Fruit fly (Drosophila melanogaster) whole organism, embryonic: ENCODE results near the gene Mettl5.
A peak's percentile ranks its signal among the peaks of the same experiment; 100 is the strongest.

Experiments
- Atf-2 ChIP-seq: fragments of 200-800 bp; sonication (Bioruptor generic); optimal IDR thresholded peaks from 2 replicates; lab custom pipeline; 2016; ENCODE audit warnings: missing biosample characterization, missing genetic modification characterization
- Atf6 ChIP-seq: fragments of 200-800 bp; sonication (Bioruptor generic); IDR thresholded peaks from 2 replicates; pipeline ENCODE4 v1.3.6; 2022; ENCODE audit warnings: missing biosample characterization, missing genetic modification characterization
- Bteb2 ChIP-seq: fragments of 200-800 bp; sonication (Bioruptor generic); optimal IDR thresholded peaks from 2 replicates; lab custom pipeline; 2016; ENCODE audit warnings: missing biosample characterization, missing genetic modification characterization
- CG10274 ChIP-seq: fragments of 200-800 bp; sonication (Bioruptor generic); optimal IDR thresholded peaks from 3 replicates; lab custom pipeline; 2017; ENCODE audit warnings: missing biosample characterization, mild to moderate bottlenecking, missing genetic modification characterization
- CG11093 ChIP-seq: fragments of 200-800 bp; sonication (Bioruptor generic); IDR thresholded peaks from 3 replicates; pipeline ENCODE4 v1.3.6; 2022; ENCODE audit warnings: missing biosample characterization, missing genetic modification characterization
- CG12236 ChIP-seq: fragments of 200-800 bp; sonication (Bioruptor generic); optimal IDR thresholded peaks from 2 replicates; lab custom pipeline; 2016; ENCODE audit warnings: missing biosample characterization, missing genetic modification characterization
- CG15269 ChIP-seq: fragments of 200-800 bp; sonication (Bioruptor generic); optimal IDR thresholded peaks from 2 replicates; lab custom pipeline; 2018; ENCODE audit warnings: missing biosample characterization, mild to moderate bottlenecking, missing genetic modification characterization, moderate library complexity
- CG16813 ChIP-seq: fragments of 200-800 bp; sonication (Bioruptor generic); IDR thresholded peaks from 3 replicates; pipeline ENCODE4 v1.3.6; 2022; ENCODE audit warnings: missing biosample characterization, missing genetic modification characterization; ENCODE audit not compliant: partially characterized antibody
- CG18262 ChIP-seq: fragments of 200-800 bp; optimal IDR thresholded peaks from 3 replicates; lab custom pipeline; 2019; ENCODE audit warnings: missing biosample characterization, mild to moderate bottlenecking, missing genetic modification characterization, moderate library complexity
- CG2116 ChIP-seq: fragments of 200-800 bp; sonication (Bioruptor generic); optimal IDR thresholded peaks from 3 replicates; lab custom pipeline; 2018; ENCODE audit warnings: missing biosample characterization, mild to moderate bottlenecking, missing genetic modification characterization
- CG3281 ChIP-seq: fragments of 200-800 bp; sonication (Bioruptor generic); optimal IDR thresholded peaks from 3 replicates; lab custom pipeline; 2017; ENCODE audit warnings: missing biosample characterization, mild to moderate bottlenecking, missing genetic modification characterization
- CG3838 ChIP-seq: fragments of 200-800 bp; sonication (Bioruptor generic); optimal IDR thresholded peaks from 3 replicates; lab custom pipeline; 2016; ENCODE audit warnings: missing biosample characterization, missing genetic modification characterization
- CG4707 ChIP-seq: fragments of 200-800 bp; sonication (Bioruptor generic); optimal IDR thresholded peaks from 2 replicates; lab custom pipeline; 2018; ENCODE audit warnings: missing biosample characterization, mild to moderate bottlenecking, missing genetic modification characterization, moderate library complexity
- CG4820 ChIP-seq: fragments of 200-800 bp; sonication (Bioruptor generic); optimal IDR thresholded peaks from 3 replicates; lab custom pipeline; 2016; ENCODE audit warnings: missing biosample characterization, missing genetic modification characterization
- CG5180 ChIP-seq: fragments of 200-800 bp; sonication (Bioruptor generic); optimal IDR thresholded peaks from 3 replicates; lab custom pipeline; 2017; ENCODE audit warnings: missing biosample characterization, missing genetic modification characterization, mild to moderate bottlenecking, moderate library complexity, missing genetic modification reagents
- CG6254 ChIP-seq: fragments of 200-800 bp; sonication (Bioruptor generic); optimal IDR thresholded peaks from 3 replicates; lab custom pipeline; 2017; ENCODE audit warnings: mild to moderate bottlenecking, missing biosample characterization, missing genetic modification reagents, missing genetic modification characterization
- CG7372 ChIP-seq: fragments of 200-800 bp; sonication (Bioruptor generic); IDR thresholded peaks from 2 replicates; pipeline ENCODE4 v1.3.6; 2022; ENCODE audit warnings: missing biosample characterization, missing genetic modification characterization
- CG7928 ChIP-seq: fragments of 200-800 bp; sonication (Bioruptor generic); optimal IDR thresholded peaks from 2 replicates; lab custom pipeline; 2017; ENCODE audit warnings: missing biosample characterization, mild to moderate bottlenecking, missing genetic modification characterization
- CG8281 ChIP-seq: fragments of 200-800 bp; sonication (Bioruptor generic); optimal IDR thresholded peaks from 2 replicates; lab custom pipeline; 2018; ENCODE audit warnings: missing biosample characterization, mild to moderate bottlenecking, missing genetic modification characterization, moderate library complexity
- Dp ChIP-seq: fragments of 200-800 bp; sonication (Bioruptor generic); optimal IDR thresholded peaks from 2 replicates; lab custom pipeline; 2018; ENCODE audit warnings: missing biosample characterization, mild to moderate bottlenecking, missing genetic modification characterization, moderate library complexity
- HLH54F ChIP-seq: fragments of 200-800 bp; sonication (Bioruptor generic); optimal IDR thresholded peaks from 3 replicates; lab custom pipeline; 2016; ENCODE audit warnings: missing biosample characterization, missing genetic modification characterization
- Mrtf ChIP-seq: fragments of 200-800 bp; sonication (Bioruptor generic); IDR thresholded peaks from 3 replicates; pipeline ENCODE4 v1.3.6; 2022; ENCODE audit warnings: missing biosample characterization, missing genetic modification characterization
- Nf-YA ChIP-seq: fragments of 200-800 bp; sonication (Bioruptor generic); IDR thresholded peaks from 2 replicates; pipeline ENCODE4 v1.3.6; 2022; ENCODE audit warnings: missing biosample characterization, missing genetic modification characterization
- Xbp1 ChIP-seq: fragments of 200-800 bp; sonication (Bioruptor generic); optimal IDR thresholded peaks from 3 replicates; lab custom pipeline; 2016; ENCODE audit warnings: missing biosample characterization, mild to moderate bottlenecking, missing genetic modification characterization
- Xrp1 ChIP-seq: fragments of 200-800 bp; sonication (Bioruptor generic); IDR thresholded peaks from 2 replicates; pipeline ENCODE4 v1.3.6; 2022; ENCODE audit warnings: missing biosample characterization, missing genetic modification characterization
- YL-1 ChIP-seq: fragments of 200-800 bp; sonication (Bioruptor generic); optimal IDR thresholded peaks from 3 replicates; lab custom pipeline; 2017; ENCODE audit warnings: missing biosample characterization, mild to moderate bottlenecking, missing genetic modification characterization
- al ChIP-seq: fragments of 200-800 bp; sonication (Bioruptor generic); IDR thresholded peaks from 2 replicates; pipeline ENCODE4 v1.3.6; 2022; ENCODE audit warnings: missing biosample characterization, missing genetic modification characterization
- ap ChIP-seq: fragments of 200-800 bp; sonication (Bioruptor generic); IDR thresholded peaks from 2 replicates; pipeline ENCODE4 v1.3.6; 2022; ENCODE audit warnings: missing biosample characterization, missing genetic modification characterization
- ara ChIP-seq: fragments of 200-800 bp; sonication (Bioruptor generic); IDR thresholded peaks from 2 replicates; pipeline ENCODE4 v1.3.6; 2022; ENCODE audit warnings: missing biosample characterization, missing genetic modification characterization
- bbx ChIP-seq: fragments of 200-800 bp; sonication (Bioruptor generic); IDR thresholded peaks from 2 replicates; pipeline ENCODE4 v1.3.6; 2022; ENCODE audit warnings: missing biosample characterization, missing genetic modification characterization; ENCODE audit not compliant: partially characterized antibody
- esg ChIP-seq: fragments of 200-800 bp; sonication (Bioruptor generic); conservative IDR thresholded peaks from 2 replicates; pipeline ENCODE4 v1.3.6; 2022; ENCODE audit warnings: missing biosample characterization, missing genetic modification characterization
- fd3F ChIP-seq: fragments of 200-800 bp; sonication (Bioruptor generic); optimal IDR thresholded peaks from 2 replicates; lab custom pipeline; 2018; ENCODE audit warnings: missing biosample characterization, mild to moderate bottlenecking, missing genetic modification characterization, moderate library complexity
- fd64A ChIP-seq: fragments of 200-800 bp; sonication (Bioruptor generic); optimal IDR thresholded peaks from 3 replicates; lab custom pipeline; 2018; ENCODE audit warnings: missing biosample characterization, mild to moderate bottlenecking, missing genetic modification characterization
- gce ChIP-seq: fragments of 200-800 bp; sonication (Bioruptor generic); IDR thresholded peaks from 3 replicates; pipeline ENCODE4 v1.3.6; 2022; ENCODE audit warnings: missing biosample characterization, missing genetic modification characterization
- jigr1 ChIP-seq: fragments of 200-800 bp; sonication (Bioruptor generic); IDR thresholded peaks from 3 replicates; pipeline ENCODE4 v1.3.6; 2022; ENCODE audit warnings: missing biosample characterization, missing genetic modification characterization
- kay ChIP-seq: fragments of 200-800 bp; sonication (Bioruptor generic); optimal IDR thresholded peaks from 2 replicates; lab custom pipeline; 2016; ENCODE audit warnings: missing biosample characterization, missing genetic modification characterization
- luna ChIP-seq: fragments of 200-800 bp; sonication (Bioruptor generic); optimal IDR thresholded peaks from 2 replicates; lab custom pipeline; 2016; ENCODE audit warnings: missing biosample characterization, missing genetic modification characterization
- mam ChIP-seq: fragments of 200-800 bp; sonication (Bioruptor generic); optimal IDR thresholded peaks from 3 replicates; lab custom pipeline; 2016; ENCODE audit warnings: missing biosample characterization, missing genetic modification characterization
- nerfin-2 ChIP-seq: fragments of 200-800 bp; sonication (Bioruptor generic); IDR thresholded peaks from 2 replicates; pipeline ENCODE4 v1.3.6; 2022; ENCODE audit warnings: missing biosample characterization, missing genetic modification characterization; ENCODE audit not compliant: partially characterized antibody
- pan ChIP-seq, 4 experiments: fragments of >200 bp in 3 of 4; fragments of 200-800 bp in 1 of 4; sonication (Bioruptor generic) in 1 of 4; optimal IDR thresholded peaks in 3 of 4; IDR thresholded peaks in 1 of 4; 2 replicates each; pipeline versions ENCODE4 v1.3.6 to Lab custom; 2017 to 2022; ENCODE audit warnings: missing biosample characterization in 2 of 4, missing genetic modification characterization in 2 of 4, mixed read lengths in 1 of 4
- phol ChIP-seq: fragments of 200-800 bp; sonication (Bioruptor generic); optimal IDR thresholded peaks from 3 replicates; lab custom pipeline; 2018; ENCODE audit warnings: missing biosample characterization, mild to moderate bottlenecking, missing genetic modification characterization, moderate library complexity
- prd ChIP-seq, 3 experiments: fragments of >200 bp in 2 of 3; fragments of 200-800 bp in 1 of 3; sonication (Bioruptor generic) in 1 of 3; optimal IDR thresholded peaks in 2 of 3; IDR thresholded peaks in 1 of 3; 2 replicates in 2 of 3; 3 replicates in 1 of 3; pipeline versions ENCODE4 v1.3.6 to Lab custom; 2017 to 2022; ENCODE audit warnings: missing biosample characterization in 1 of 3, missing genetic modification characterization in 1 of 3
- scrt ChIP-seq: fragments of 200-800 bp; sonication (Bioruptor generic); optimal IDR thresholded peaks from 2 replicates; lab custom pipeline; 2018; ENCODE audit warnings: missing biosample characterization, mild to moderate bottlenecking, missing genetic modification characterization, moderate library complexity
- sob ChIP-seq: fragments of 200-800 bp; sonication (Bioruptor generic); IDR thresholded peaks from 2 replicates; pipeline ENCODE4 v1.3.6; 2022; ENCODE audit warnings: missing biosample characterization, missing genetic modification characterization
- tio ChIP-seq: fragments of 200-800 bp; sonication (Bioruptor generic); optimal IDR thresholded peaks from 2 replicates; lab custom pipeline; 2017; ENCODE audit warnings: missing biosample characterization, missing genetic modification characterization, inconsistent platforms
- wek ChIP-seq: fragments of 200-800 bp; sonication (Bioruptor generic); optimal IDR thresholded peaks from 3 replicates; lab custom pipeline; 2018; ENCODE audit warnings: missing biosample characterization, mild to moderate bottlenecking, missing genetic modification characterization, moderate library complexity
- yki ChIP-seq: fragments of >200 bp; optimal IDR thresholded peaks from 3 replicates; lab custom pipeline; 2018
- zfh1 ChIP-seq: fragments of 200-800 bp; sonication (Bioruptor generic); IDR thresholded peaks from 3 replicates; pipeline ENCODE4 v1.3.6; 2022; ENCODE audit warnings: missing biosample characterization, missing genetic modification characterization

Gene Mettl5

dm6 chr3L:19254715-19255428 lies 8.7 kb upstream of the Mettl5 start, which contains the start of the genes mRpL21 and rept (continued):
- TF ChIP-seq CG7372 (GFP tag; lab: Robert Waterston, UW) = peak; percentile 34; the same call in 1 of the 2 replicates
- no peak for TF ChIP-seq gce (GFP tag; lab: Robert Waterston, UW)
- TF ChIP-seq prd (optimal IDR thresholded peaks at IDR 0.05; lab: Kevin White, UChicago) = no peak
- TF ChIP-seq prd (GFP tag; IDR thresholded peaks at IDR 0.05; lab: Robert Waterston, UW) = 0 out of 3 replicates have a peak, but pooled peaks have one; percentile 27
- TF ChIP-seq CG3838 = no peak
- peak; percentile 55 for TF ChIP-seq Bteb2 (GFP tag; lab: Kevin White, UChicago)
- TF ChIP-seq nerfin-2 (GFP tag; lab: Robert Waterston, UW) = no peak
- TF ChIP-seq HLH54F = peak; percentile 71
- peak; percentile 32; the same call in 1 of the 3 replicates for TF ChIP-seq Mrtf
- peak; percentile 87 for TF ChIP-seq CG3281 (GFP tag; lab: Kevin White, UChicago)
- TF ChIP-seq jigr1 (GFP tag; lab: Robert Waterston, UW) = no peak
- peak; percentile 60 for TF ChIP-seq sob (GFP tag; lab: Robert Waterston, UW)
- TF ChIP-seq zfh1 (GFP tag; lab: Robert Waterston, UW) = no peak
- TF ChIP-seq CG8281 (tag; lab: Kevin White, UChicago) = no peak
- peak; percentile 81 for TF ChIP-seq YL-1 (GFP tag; lab: Kevin White, UChicago)
- peak; percentile 66 for TF ChIP-seq mam
- TF ChIP-seq CG4707 (GFP tag; lab: Kevin White, UChicago) = no peak
- peak; percentile 51; the same call in 1 of the 2 replicates for TF ChIP-seq Atf6 (GFP tag; lab: Robert Waterston, UW)
- TF ChIP-seq CG10274 (GFP tag; lab: Kevin White, UChicago) = no peak
- TF ChIP-seq fd64A = no peak
- peak; percentile 42 for TF ChIP-seq scrt (GFP tag; lab: Kevin White, UChicago)
- TF ChIP-seq Atf-2 (GFP tag; lab: Kevin White, UChicago) = peak; percentile 28
- TF ChIP-seq Xbp1 (GFP tag; lab: Kevin White, UChicago) = peak; percentile 48
- TF ChIP-seq kay = no peak
- peak; percentile 66 for TF ChIP-seq Xrp1 (GFP tag; lab: Robert Waterston, UW)
- no peak for TF ChIP-seq CG7928 (GFP tag; lab: Kevin White, UChicago)
- peak; percentile 19 for TF ChIP-seq CG15269 (tag; lab: Kevin White, UChicago)
- TF ChIP-seq phol (tag; lab: Kevin White, UChicago) = peak; percentile 57
- no peak for TF ChIP-seq CG16813 (GFP tag; lab: Robert Waterston, UW)
- no peak for TF ChIP-seq pan (optimal IDR thresholded peaks at IDR 0.05; lab: Kevin White, UChicago)
- peak in 1 of 2 experiments; percentile 42 for TF ChIP-seq pan (GFP tag; optimal IDR thresholded peaks at IDR 0.05 in 1 of 2, IDR thresholded peaks at IDR 0.05 in 1 of 2)
- no peak for TF ChIP-seq CG4820 (GFP tag; lab: Kevin White, UChicago)
- no peak for TF ChIP-seq CG12236 (GFP tag; lab: Kevin White, UChicago)
- TF ChIP-seq CG2116 (GFP tag; lab: Kevin White, UChicago) = peak; percentile 65
- TF ChIP-seq Nf-YA (GFP tag; lab: Robert Waterston, UW) = no peak
- no peak for TF ChIP-seq CG11093 (GFP tag; lab: Robert Waterston, UW)
- TF ChIP-seq yki (lab: Kevin White, UChicago) = no peak
- TF ChIP-seq al (GFP tag; lab: Robert Waterston, UW) = peak; percentile 26; the same call in 1 of the 2 replicates
- no peak; the same call in 1 of the 2 replicates for TF ChIP-seq ara
- peak; percentile 32 for TF ChIP-seq fd3F (GFP tag; lab: Kevin White, UChicago)
- no peak; the same call in 1 of the 2 replicates for TF ChIP-seq esg (GFP tag; lab: Robert Waterston, UW)
- peak; percentile 42 for TF ChIP-seq Dp (GFP tag; lab: Kevin White, UChicago)
- TF ChIP-seq luna = no peak
- TF ChIP-seq CG18262 (tag; lab: Kevin White, UChicago) = peak; percentile 21
- TF ChIP-seq tio (GFP tag; lab: Kevin White, UChicago) = no peak
- no peak for TF ChIP-seq wek (GFP tag; lab: Kevin White, UChicago)
- peak; percentile 31 for TF ChIP-seq CG6254 (GFP tag; lab: Kevin White, UChicago)
- no peak for TF ChIP-seq CG5180 (GFP tag; lab: Kevin White, UChicago)
- TF ChIP-seq bbx = no peak
- TF ChIP-seq ap (GFP tag; lab: Robert Waterston, UW) = no peak
